Worm (Caenorhabditis elegans) whole organism, L1 larva: ENCODE results near the gene F46F2.5.

Experiments used
- Y116A8C.19 ChIP-seq: sonication (generic microtip); optimal IDR thresholded peaks from 2 replicates; lab custom pipeline; 2016; ENCODE audit warnings: missing compliant biosample characterization, missing genetic modification characterization, borderline replicate concordance
- dpl-1 ChIP-seq, 3 experiments: fragments of 150-350 bp in 2 of 3; sonication (generic microtip) in 1 of 3; optimal IDR thresholded peaks; 2 replicates each; lab custom pipeline; 2014 to 2017; ENCODE audit warnings: missing biosample characterization in 3 of 3, missing genetic modification characterization in 3 of 3, missing genetic modification reagents in 3 of 3
- fos-1 ChIP-seq: fragments of 150-350 bp; optimal IDR thresholded peaks from 2 replicates; lab custom pipeline; 2014; ENCODE audit warnings: missing biosample characterization, missing genetic modification characterization
- grh-1 ChIP-seq: fragments of 200-800 bp; sonication (Bioruptor generic); IDR thresholded peaks from 2 replicates; pipeline ENCODE4 v1.3.6; 2022; ENCODE audit warnings: missing genetic modification reagents, missing genetic modification characterization, missing compliant biosample characterization
- nhr-28 ChIP-seq: fragments of 150-350 bp; optimal IDR thresholded peaks from 2 replicates; lab custom pipeline; 2014; ENCODE audit warnings: missing biosample characterization, missing genetic modification characterization
- nhr-77 ChIP-seq: fragments of 150-350 bp; optimal IDR thresholded peaks from 2 replicates; lab custom pipeline; 2014; ENCODE audit warnings: missing biosample characterization, missing genetic modification characterization
- unc-62 ChIP-seq: fragments of 150-350 bp; optimal IDR thresholded peaks from 2 replicates; lab custom pipeline; 2014; ENCODE audit warnings: missing biosample characterization, missing genetic modification reagents, missing genetic modification characterization

DNA sequence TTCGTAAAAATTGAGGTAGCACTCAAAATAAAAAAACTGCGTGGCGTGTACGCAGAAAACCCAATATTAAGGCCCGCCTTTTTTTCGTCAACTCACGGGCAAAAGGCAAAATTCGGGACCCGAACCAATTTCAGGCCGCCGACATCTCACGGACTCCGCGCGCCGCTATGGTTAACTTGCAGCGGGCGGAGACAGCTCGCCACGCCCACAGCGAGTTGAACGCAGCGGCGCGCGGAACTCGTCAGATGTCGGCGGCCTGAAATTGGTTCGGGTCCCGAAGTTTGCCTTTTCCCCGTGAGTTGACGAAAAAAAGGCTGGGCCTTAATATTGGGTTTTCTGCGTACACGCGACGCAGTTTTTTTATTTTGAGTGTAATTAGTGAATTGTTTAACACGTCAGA, 41.4 kb upstream of the F46F2.5 start:
- TF ChIP-seq nhr-28 (tag; lab: Kevin White, UChicago): no peak
- no peak for TF ChIP-seq unc-62 (GFP tag; lab: Kevin White, UChicago)
- no peak for TF ChIP-seq fos-1 (tag; lab: Kevin White, UChicago)
- TF ChIP-seq nhr-77 (tag; lab: Kevin White, UChicago): no peak
- no peak for TF ChIP-seq grh-1
- no peak for TF ChIP-seq Y116A8C.19
- no peak for TF ChIP-seq dpl-1 (GFP tag; optimal IDR thresholded peaks at IDR 0.05; lab: Kevin White, UChicago)
